Worm (Caenorhabditis elegans) whole organism, early embryonic: ENCODE data around the gene dis-3.

Experiments
- hmg-4 ChIP-seq: fragments of 200-800 bp; sonication (Bioruptor generic); optimal IDR thresholded peaks from 2 replicates; lab custom pipeline; 2018; ENCODE audit warnings: mild to moderate bottlenecking, missing genetic modification characterization, missing compliant biosample characterization
- scrt-1 ChIP-seq: fragments of 200-800 bp; sonication (Bioruptor generic); IDR thresholded peaks from 2 replicates; pipeline ENCODE4 v1.3.6; 2022; ENCODE audit warnings: missing genetic modification characterization, missing compliant biosample characterization
- sea-1 ChIP-seq: fragments of 200-800 bp; sonication (Bioruptor generic); conservative IDR thresholded peaks from 2 replicates; pipeline ENCODE4 v1.3.6; 2022; ENCODE audit warnings: missing genetic modification characterization, missing compliant biosample characterization

ce11 chrIV:10078003-10078402 lies 19.0 kb upstream of the dis-3 start:
- TF ChIP-seq hmg-4 (GFP tag; lab: Kevin White, UChicago) (no peak), scrt-1 (no peak), sea-1 (GFP tag; lab: Robert Waterston, UW) (no peak)
